Fruit fly (Drosophila melanogaster) S2 (cell line): ENCODE measurements around the gene Pex7.

Experiments used
- CG8478 ChIP-seq: fragments of >200 bp; optimal IDR thresholded peaks from 2 replicates; lab custom pipeline; 2018
- CTCF ChIP-seq, 2 experiments: fragments of >200 bp; optimal IDR thresholded peaks; 2 replicates each; lab custom pipeline; 2018

DNA sequence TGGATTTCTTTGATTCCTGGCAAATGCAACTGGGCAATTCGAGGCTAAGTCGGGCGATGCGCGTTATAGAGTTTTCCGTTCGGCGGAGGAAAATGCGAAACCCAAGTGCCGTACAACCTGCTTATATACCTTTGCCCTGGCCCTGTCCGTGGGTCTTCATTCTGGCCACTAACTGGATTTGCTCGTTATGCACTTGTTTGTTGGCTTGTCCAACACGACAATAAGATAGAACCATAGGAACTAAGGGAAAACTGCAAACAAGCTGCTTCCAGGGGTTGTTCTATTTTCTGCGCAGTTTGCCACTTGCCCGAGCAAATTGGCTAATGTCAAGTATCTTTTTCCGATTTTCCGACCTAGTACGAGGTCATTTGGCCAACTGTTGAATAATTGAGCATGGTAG is 1.9 kb downstream of the Pex7 start, which contains the start of gene Arr2:
- TF ChIP-seq CTCF (optimal IDR thresholded peaks at IDR 0.05; lab: Kevin White, UChicago): no peak
- no peak for TF ChIP-seq CG8478 (lab: Kevin White, UChicago)
